Fruit fly (Drosophila melanogaster) whole organism, wandering third instar larva: ENCODE results near the gene CG15452.

Experiments used
- Dfd ChIP-seq: fragments of >200 bp; optimal IDR thresholded peaks from 2 replicates; lab custom pipeline; 2017; ENCODE audit warnings: missing biosample characterization, missing genetic modification characterization
- Hnf4 ChIP-seq: fragments of 200-800 bp; sonication (Bioruptor generic); optimal IDR thresholded peaks from 2 replicates; lab custom pipeline; 2016; ENCODE audit warnings: missing biosample characterization, mild to moderate bottlenecking, missing genetic modification characterization
- Hr78 ChIP-seq: fragments of >200 bp; optimal IDR thresholded peaks from 2 replicates; lab custom pipeline; 2017; ENCODE audit warnings: missing biosample characterization, missing genetic modification characterization
- Myc ChIP-seq: fragments of >200 bp; optimal IDR thresholded peaks from 2 replicates; lab custom pipeline; 2017
- Vsx2 ChIP-seq: fragments of 200-300, 225-300 bp; sonication (Bioruptor generic); optimal IDR thresholded peaks from 2 replicates; lab custom pipeline; 2018; ENCODE audit warnings: missing biosample characterization, missing genetic modification characterization; ENCODE audit not compliant: partially characterized antibody
- br ChIP-seq: fragments of 200-800 bp; sonication (Bioruptor generic); optimal IDR thresholded peaks from 2 replicates; lab custom pipeline; 2016; ENCODE audit warnings: missing biosample characterization, missing genetic modification characterization
- brk ChIP-seq: fragments of 200-800 bp; sonication (Bioruptor generic); optimal IDR thresholded peaks from 2 replicates; lab custom pipeline; 2016; ENCODE audit warnings: missing biosample characterization, mild to moderate bottlenecking, missing genetic modification characterization
- dsf ChIP-seq: sonication (Bioruptor generic); optimal IDR thresholded peaks from 2 replicates; lab custom pipeline; 2016; ENCODE audit warnings: missing biosample characterization, missing genetic modification characterization, borderline replicate concordance
- foxo ChIP-seq, 2 experiments: fragments of 200-800 bp; sonication (Bioruptor generic); optimal IDR thresholded peaks; 2 replicates in 1 of 2; 3 replicates in 1 of 2; lab custom pipeline; 2016 to 2017; ENCODE audit warnings: missing biosample characterization in 2 of 2, missing genetic modification characterization in 2 of 2
- tai ChIP-seq: sonication (Bioruptor generic); optimal IDR thresholded peaks from 2 replicates; lab custom pipeline; 2016; ENCODE audit warnings: missing biosample characterization, missing genetic modification characterization
- usp ChIP-seq: fragments of >200 bp; optimal IDR thresholded peaks from 2 replicates; lab custom pipeline; 2017; ENCODE audit warnings: missing biosample characterization, missing genetic modification characterization
- woc ChIP-seq: sonication (Bioruptor generic); optimal IDR thresholded peaks from 2 replicates; lab custom pipeline; 2016; ENCODE audit warnings: missing biosample characterization, mild to moderate bottlenecking, missing genetic modification characterization

- TF ChIP-seq Dfd (GFP tag; lab: Kevin White, UChicago) (no peak), foxo (GFP tag; optimal IDR thresholded peaks at IDR 0.05; lab: Kevin White, UChicago) (no peak), Myc (no peak), usp (no peak), Hnf4 (GFP tag; lab: Kevin White, UChicago) (no peak), brk (no peak), Hr78 (GFP tag; lab: Kevin White, UChicago) (no peak), woc (GFP tag; lab: Kevin White, UChicago) (no peak), tai (GFP tag; lab: Kevin White, UChicago) (no peak), dsf (GFP tag; lab: Kevin White, UChicago) (no peak), br (GFP tag; lab: Kevin White, UChicago) (no peak), Vsx2 (GFP tag; lab: Kevin White, UChicago) (no peak)
Measured at dm6 chrX:20724475-20724874, 21.3 kb downstream of the CG15452 start.
